Worm (Caenorhabditis elegans) whole organism, L1 larva: ENCODE data around the gene C06E1.1.

Source experiments
- C04F5.9 ChIP-seq: sonication (generic microtip); optimal IDR thresholded peaks from 2 replicates; lab custom pipeline; 2016; ENCODE audit warnings: missing genetic modification characterization, missing compliant biosample characterization
- alr-1 ChIP-seq: fragments of 200-800 bp; sonication (Bioruptor generic); optimal IDR thresholded peaks from 2 replicates; lab custom pipeline; 2018; ENCODE audit warnings: borderline replicate concordance, mild to moderate bottlenecking, missing genetic modification characterization, missing compliant biosample characterization
- ama-1 ChIP-seq: fragments of 150-350 bp; optimal IDR thresholded peaks from 2 replicates; lab custom pipeline; 2014
- nhr-11 ChIP-seq: fragments of 150-350 bp; optimal IDR thresholded peaks from 2 replicates; lab custom pipeline; 2014; ENCODE audit warnings: missing biosample characterization, missing genetic modification characterization
- nhr-47 ChIP-seq: sonication (generic microtip); optimal IDR thresholded peaks from 2 replicates; lab custom pipeline; 2016; ENCODE audit warnings: mild to moderate bottlenecking, missing genetic modification characterization, moderate library complexity, missing compliant biosample characterization
- skn-1 ChIP-seq: fragments of 150-350 bp; optimal IDR thresholded peaks from 2 replicates; lab custom pipeline; 2014; ENCODE audit warnings: missing biosample characterization, missing genetic modification characterization
- sptf-1 ChIP-seq: fragments of 150-350 bp; optimal IDR thresholded peaks from 2 replicates; lab custom pipeline; 2014; ENCODE audit warnings: missing biosample characterization, missing genetic modification characterization
- sup-37 ChIP-seq: fragments of 200-800 bp; sonication (Bioruptor generic); optimal IDR thresholded peaks from 2 replicates; lab custom pipeline; 2018; ENCODE audit warnings: mild to moderate bottlenecking, missing genetic modification characterization, missing compliant biosample characterization
- tlp-1 ChIP-seq: fragments of 150-350 bp; optimal IDR thresholded peaks from 2 replicates; lab custom pipeline; 2014; ENCODE audit warnings: missing biosample characterization, missing genetic modification characterization
- unc-62 ChIP-seq: fragments of 150-350 bp; optimal IDR thresholded peaks from 2 replicates; lab custom pipeline; 2014; ENCODE audit warnings: missing biosample characterization, missing genetic modification reagents, missing genetic modification characterization

DNA sequence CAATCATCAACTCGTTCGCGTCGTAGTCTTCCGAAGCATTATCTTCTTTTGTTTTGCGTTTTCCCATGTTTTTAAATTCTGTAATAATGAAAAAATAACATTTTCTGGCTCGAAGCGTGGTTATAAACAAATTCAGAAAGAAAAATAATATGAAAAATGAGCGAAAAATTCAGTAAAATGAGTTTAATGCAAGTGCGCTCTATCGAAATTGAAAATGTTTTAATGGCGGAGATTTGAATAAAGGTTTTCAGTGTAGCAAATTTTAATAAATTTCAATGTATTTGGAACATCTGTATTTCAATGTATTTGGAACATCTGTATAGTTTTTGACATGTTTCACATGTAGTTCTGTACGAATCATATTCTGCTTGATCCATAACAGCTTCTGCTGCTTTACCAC is 8.9 kb downstream of the C06E1.1 start, which contains the start of gene rha-2:
- TF ChIP-seq alr-1 (no peak), skn-1 (tag; lab: Kevin White, UChicago) (no peak), sup-37 (GFP tag; lab: Kevin White, UChicago) (no peak), C04F5.9 (tag; lab: Kevin White, UChicago) (no peak), ama-1 (lab: Kevin White, UChicago) (no peak), tlp-1 (tag; lab: Kevin White, UChicago) (no peak), nhr-47 (tag; lab: Kevin White, UChicago) (peak; percentile 3), unc-62 (GFP tag; lab: Kevin White, UChicago) (no peak), sptf-1 (tag; lab: Kevin White, UChicago) (no peak), nhr-11 (tag; lab: Kevin White, UChicago) (no peak)
